Worm (Caenorhabditis elegans) whole organism, mixed stage, embryonic: ENCODE data around the gene srh-212.
A peak's percentile ranks its signal among the peaks of the same experiment; 100 is the strongest.

Experiments used
- ceh-39 ChIP-seq: fragments of 150-350 bp; optimal IDR thresholded peaks from 2 replicates; lab custom pipeline; 2014; ENCODE audit warnings: missing biosample characterization, missing genetic modification characterization
- elt-3 ChIP-seq: fragments of 150-350 bp; optimal IDR thresholded peaks from 2 replicates; lab custom pipeline; 2014; ENCODE audit warnings: missing biosample characterization, missing genetic modification characterization
- lin-13 ChIP-seq: fragments of 150-350 bp; optimal IDR thresholded peaks from 2 replicates; lab custom pipeline; 2014; ENCODE audit warnings: missing biosample characterization, missing genetic modification characterization
- lsy-2 ChIP-seq: fragments of 150-350 bp; optimal IDR thresholded peaks from 2 replicates; lab custom pipeline; 2014; ENCODE audit warnings: missing biosample characterization, missing genetic modification characterization
- nhr-237 ChIP-seq: fragments of 150-350 bp; optimal IDR thresholded peaks from 2 replicates; lab custom pipeline; 2014; ENCODE audit warnings: missing biosample characterization, missing genetic modification characterization
- nhr-28 ChIP-seq: fragments of 150-350 bp; optimal IDR thresholded peaks from 2 replicates; lab custom pipeline; 2014; ENCODE audit warnings: missing biosample characterization, missing genetic modification characterization
- nhr-76 ChIP-seq: sonication (generic microtip); optimal IDR thresholded peaks from 2 replicates; lab custom pipeline; 2017; ENCODE audit warnings: missing biosample characterization, missing genetic modification characterization
- sptf-1 ChIP-seq: sonication (generic microtip); optimal IDR thresholded peaks from 2 replicates; lab custom pipeline; 2017; ENCODE audit warnings: mild to moderate bottlenecking, missing genetic modification characterization, moderate library complexity, missing compliant biosample characterization
- unc-62 ChIP-seq: fragments of 150-350 bp; optimal IDR thresholded peaks from 2 replicates; lab custom pipeline; 2014; ENCODE audit warnings: missing biosample characterization, missing genetic modification reagents, missing genetic modification characterization
- ztf-11 ChIP-seq: fragments of 150-350 bp; optimal IDR thresholded peaks from 2 replicates; lab custom pipeline; 2014; ENCODE audit warnings: missing biosample characterization, missing genetic modification characterization

DNA sequence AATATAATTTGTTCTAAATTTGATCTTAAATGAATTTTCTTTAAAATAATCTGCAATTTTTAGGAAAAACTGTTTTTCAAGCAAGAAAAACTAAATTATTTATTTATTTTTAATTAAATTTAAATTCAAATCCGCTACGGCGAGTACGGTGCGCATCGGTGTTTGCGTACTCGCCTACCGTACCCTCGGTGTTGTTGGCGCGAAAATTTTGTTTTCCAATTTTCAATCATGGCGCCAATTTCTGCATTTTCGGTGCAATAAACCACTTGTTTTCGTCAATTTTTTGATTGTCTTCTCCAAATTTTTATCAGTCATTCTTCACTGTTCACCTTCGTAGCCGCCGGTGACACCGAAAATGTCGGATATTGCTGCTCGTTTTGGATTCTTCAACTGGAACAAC, 18.1 kb downstream of the srh-212 start, which contains the start of gene pygl-1:
- no peak for TF ChIP-seq unc-62 (GFP tag; lab: Kevin White, UChicago)
- no peak for TF ChIP-seq nhr-237
- no peak for TF ChIP-seq elt-3 (tag; lab: Kevin White, UChicago)
- no peak for TF ChIP-seq ztf-11 (tag; lab: Kevin White, UChicago)
- TF ChIP-seq ceh-39 (tag; lab: Kevin White, UChicago) = no peak
- no peak for TF ChIP-seq nhr-28
- no peak for TF ChIP-seq lin-13 (tag; lab: Kevin White, UChicago)
- TF ChIP-seq nhr-76 (tag; lab: Kevin White, UChicago) = no peak
- peak; percentile 85 for TF ChIP-seq lsy-2 (tag; lab: Kevin White, UChicago)
- TF ChIP-seq sptf-1 = no peak
